Worm (Caenorhabditis elegans) whole organism, L1 larva: ENCODE data around the gene chil-3.

ENCODE experiments used
- C04F5.9 ChIP-seq: sonication (generic microtip); optimal IDR thresholded peaks from 2 replicates; lab custom pipeline; 2016; ENCODE audit warnings: missing genetic modification characterization, missing compliant biosample characterization
- C16A3.4 ChIP-seq: fragments of 150-350 bp; optimal IDR thresholded peaks from 2 replicates; lab custom pipeline; 2014; ENCODE audit warnings: missing biosample characterization, missing genetic modification characterization
- C34B4.2 ChIP-seq: sonication (generic microtip); optimal IDR thresholded peaks from 2 replicates; lab custom pipeline; 2017; ENCODE audit warnings: mild to moderate bottlenecking, missing genetic modification characterization, missing compliant biosample characterization
- Y116A8C.19 ChIP-seq: sonication (generic microtip); optimal IDR thresholded peaks from 2 replicates; lab custom pipeline; 2016; ENCODE audit warnings: missing compliant biosample characterization, missing genetic modification characterization, borderline replicate concordance
- ama-1 ChIP-seq: fragments of 150-350 bp; optimal IDR thresholded peaks from 2 replicates; lab custom pipeline; 2014
- ceh-63 ChIP-seq: fragments of 200-800 bp; sonication (Bioruptor generic); optimal IDR thresholded peaks from 2 replicates; lab custom pipeline; 2018; ENCODE audit warnings: mild to moderate bottlenecking, missing genetic modification characterization, missing compliant biosample characterization
- ceh-8 ChIP-seq: fragments of 200-800 bp; sonication (Bioruptor generic); optimal IDR thresholded peaks from 2 replicates; lab custom pipeline; 2018; ENCODE audit warnings: mild to moderate bottlenecking, missing genetic modification characterization, moderate library complexity, missing compliant biosample characterization
- ceh-82 ChIP-seq, 3 experiments: fragments of 150-350 bp in 1 of 3; sonication (generic microtip) in 2 of 3; optimal IDR thresholded peaks; 2 replicates each; lab custom pipeline; 2014 to 2017; ENCODE audit warnings: missing biosample characterization in 3 of 3, missing genetic modification characterization in 3 of 3
- ces-1 ChIP-seq: fragments of 150-350 bp; optimal IDR thresholded peaks from 2 replicates; lab custom pipeline; 2014; ENCODE audit warnings: missing biosample characterization, missing genetic modification reagents, missing genetic modification characterization
- dpl-1 ChIP-seq, 3 experiments: fragments of 150-350 bp in 2 of 3; sonication (generic microtip) in 1 of 3; optimal IDR thresholded peaks; 2 replicates each; lab custom pipeline; 2014 to 2017; ENCODE audit warnings: missing biosample characterization in 3 of 3, missing genetic modification characterization in 3 of 3, missing genetic modification reagents in 3 of 3
- dsc-1 ChIP-seq: sonication (generic microtip); optimal IDR thresholded peaks from 2 replicates; lab custom pipeline; 2016; ENCODE audit warnings: mild to moderate bottlenecking, missing genetic modification characterization, missing compliant biosample characterization
- egl-13 ChIP-seq: sonication (generic microtip); optimal IDR thresholded peaks from 2 replicates; lab custom pipeline; 2016; ENCODE audit warnings: missing genotype, missing genetic modification reagents, missing genetic modification characterization, missing compliant biosample characterization
- elt-2 ChIP-seq: sonication (generic microtip); optimal IDR thresholded peaks from 2 replicates; lab custom pipeline; 2016; ENCODE audit warnings: missing genetic modification characterization, mild to moderate bottlenecking, inconsistent platforms, missing compliant biosample characterization, missing genetic modification reagents
- elt-3 ChIP-seq, 6 experiments: fragments of 150-350 bp in 1 of 6; sonication (generic microtip); optimal IDR thresholded peaks; 2 replicates each; lab custom pipeline; 2017 to 2018; ENCODE audit warnings: missing biosample characterization in 6 of 6, missing genetic modification characterization in 6 of 6, inconsistent platforms in 1 of 6
- ets-5 ChIP-seq: fragments of 200-800 bp; sonication (Bioruptor generic); IDR thresholded peaks from 2 replicates; pipeline ENCODE4 v1.3.6; 2022; ENCODE audit warnings: missing genetic modification characterization, missing compliant biosample characterization
- hlh-4 ChIP-seq: sonication (generic microtip); optimal IDR thresholded peaks from 2 replicates; lab custom pipeline; 2016; ENCODE audit warnings: mild to moderate bottlenecking, missing genetic modification characterization, missing compliant biosample characterization
- hpl-2 ChIP-seq: fragments of 150-350 bp; optimal IDR thresholded peaks from 2 replicates; lab custom pipeline; 2014; ENCODE audit warnings: missing biosample characterization, missing genetic modification reagents, missing genetic modification characterization
- irx-1 ChIP-seq: sonication (generic microtip); optimal IDR thresholded peaks from 2 replicates; lab custom pipeline; 2016; ENCODE audit warnings: missing genetic modification characterization, missing compliant biosample characterization
- isw-1 ChIP-seq: fragments of 200-800 bp; sonication (Bioruptor generic); IDR thresholded peaks from 2 replicates; pipeline ENCODE4 v1.3.6; 2022; ENCODE audit warnings: missing genetic modification characterization, missing compliant biosample characterization
- jun-1 ChIP-seq: fragments of 150-350 bp; optimal IDR thresholded peaks from 2 replicates; lab custom pipeline; 2014; ENCODE audit warnings: missing biosample characterization, missing genetic modification reagents, missing genetic modification characterization
- lin-13 ChIP-seq: fragments of 150-350 bp; optimal IDR thresholded peaks from 2 replicates; lab custom pipeline; 2014; ENCODE audit warnings: missing biosample characterization, missing genetic modification reagents, missing genetic modification characterization
- lin-14 ChIP-seq: fragments of 200-800 bp; sonication (Bioruptor generic); optimal IDR thresholded peaks from 2 replicates; lab custom pipeline; 2018; ENCODE audit warnings: mild to moderate bottlenecking, missing genetic modification characterization, moderate library complexity, missing compliant biosample characterization
- lin-15B ChIP-seq: fragments of 150-350 bp; sonication (generic microtip); optimal IDR thresholded peaks from 3 replicates; lab custom pipeline; 2014; ENCODE audit warnings: missing biosample characterization, missing genetic modification characterization
- lin-39 ChIP-seq: fragments of 150-350 bp; optimal IDR thresholded peaks from 2 replicates; lab custom pipeline; 2014; ENCODE audit warnings: missing biosample characterization, missing genetic modification reagents, missing genetic modification characterization
- lir-3 ChIP-seq: sonication (generic microtip); optimal IDR thresholded peaks from 2 replicates; lab custom pipeline; 2016; ENCODE audit warnings: mild to moderate bottlenecking, missing genetic modification characterization, moderate library complexity, missing compliant biosample characterization; ENCODE audit not compliant: poor library complexity
- mab-9 ChIP-seq: fragments of 200-800 bp; sonication (Bioruptor generic); IDR thresholded peaks from 2 replicates; pipeline ENCODE4 v1.3.6; 2022; ENCODE audit warnings: missing genetic modification reagents, missing genetic modification characterization, missing compliant biosample characterization
- mdl-1 ChIP-seq, 2 experiments: fragments of 150-350 bp; optimal IDR thresholded peaks; 2 replicates each; lab custom pipeline; 2014 to 2017; ENCODE audit warnings: missing biosample characterization in 2 of 2, missing genetic modification characterization in 2 of 2, inconsistent platforms in 1 of 2
- mef-2 ChIP-seq: fragments of 150-350 bp; optimal IDR thresholded peaks from 2 replicates; lab custom pipeline; 2014; ENCODE audit warnings: missing biosample characterization, missing genetic modification characterization
- nhr-28 ChIP-seq: fragments of 150-350 bp; optimal IDR thresholded peaks from 2 replicates; lab custom pipeline; 2014; ENCODE audit warnings: missing biosample characterization, missing genetic modification characterization
- nhr-47 ChIP-seq: sonication (generic microtip); optimal IDR thresholded peaks from 2 replicates; lab custom pipeline; 2016; ENCODE audit warnings: mild to moderate bottlenecking, missing genetic modification characterization, moderate library complexity, missing compliant biosample characterization
- nhr-71 ChIP-seq: sonication (generic microtip); optimal IDR thresholded peaks from 2 replicates; lab custom pipeline; 2016; ENCODE audit warnings: mild to moderate bottlenecking, missing genetic modification characterization, moderate library complexity, missing compliant biosample characterization
- nhr-77 ChIP-seq: fragments of 150-350 bp; optimal IDR thresholded peaks from 2 replicates; lab custom pipeline; 2014; ENCODE audit warnings: missing biosample characterization, missing genetic modification characterization
- nhr-84 ChIP-seq: sonication (generic microtip); optimal IDR thresholded peaks from 2 replicates; lab custom pipeline; 2017; ENCODE audit warnings: missing biosample characterization, missing genetic modification characterization
- pqm-1 ChIP-seq: sonication (generic microtip); optimal IDR thresholded peaks from 3 replicates; lab custom pipeline; 2017; ENCODE audit warnings: missing biosample characterization, missing genetic modification characterization
- snpc-4 ChIP-seq: fragments of 150-350 bp; optimal IDR thresholded peaks from 2 replicates; lab custom pipeline; 2014; ENCODE audit warnings: missing biosample characterization, missing genetic modification characterization
- tbx-2 ChIP-seq: sonication (generic microtip); optimal IDR thresholded peaks from 2 replicates; lab custom pipeline; 2016; ENCODE audit warnings: missing genetic modification characterization, missing compliant biosample characterization
- tlp-1 ChIP-seq: fragments of 150-350 bp; optimal IDR thresholded peaks from 2 replicates; lab custom pipeline; 2014; ENCODE audit warnings: missing biosample characterization, missing genetic modification characterization
- unc-86 ChIP-seq: sonication (generic microtip); optimal IDR thresholded peaks from 2 replicates; lab custom pipeline; 2016; ENCODE audit warnings: missing genetic modification characterization, missing compliant biosample characterization
- xbp-1 ChIP-seq: sonication (generic microtip); optimal IDR thresholded peaks from 2 replicates; lab custom pipeline; 2016; ENCODE audit warnings: missing genetic modification characterization, missing compliant biosample characterization
- zag-1 ChIP-seq: fragments of 150-350 bp; optimal IDR thresholded peaks from 2 replicates; lab custom pipeline; 2014; ENCODE audit warnings: missing biosample characterization, missing genetic modification characterization
- ztf-11 ChIP-seq, 2 experiments: sonication (generic microtip); optimal IDR thresholded peaks; 2 replicates each; lab custom pipeline; 2016 to 2017; ENCODE audit warnings: missing genetic modification characterization in 2 of 2, missing biosample characterization in 1 of 2, missing compliant biosample characterization in 1 of 2

Gene chil-3

DNA sequence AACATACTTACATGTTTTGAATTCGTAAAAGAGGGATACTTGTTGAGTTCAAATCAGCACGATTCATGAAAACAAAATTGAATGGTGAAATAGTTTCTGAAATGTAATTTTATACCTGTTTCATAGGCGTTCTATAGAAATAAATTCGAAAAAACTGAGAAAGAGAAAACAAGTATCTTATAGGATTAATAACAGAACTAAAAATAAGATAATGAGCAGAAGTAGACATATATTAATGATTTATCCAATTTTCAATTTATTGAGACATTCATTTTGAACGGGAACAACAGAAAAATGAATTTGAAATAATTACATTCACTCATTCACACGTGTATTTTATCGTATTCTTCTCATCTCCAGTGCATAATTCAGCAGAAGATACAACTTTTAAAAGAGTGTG is 3.5 kb downstream of the chil-3 start, which contains the start of gene chil-6:
TSS of gene chil-6 (minus strand) at position 101 of the 400 bp plus-strand sequence.
- TF ChIP-seq xbp-1 (tag; lab: Kevin White, UChicago), result no peak
- no peak for TF ChIP-seq dpl-1 (GFP tag; optimal IDR thresholded peaks at IDR 0.05; lab: Kevin White, UChicago)
- no peak for TF ChIP-seq pqm-1
- no peak for TF ChIP-seq Y116A8C.19 (tag; lab: Kevin White, UChicago)
- TF ChIP-seq lin-39 (tag; lab: Kevin White, UChicago), result no peak
- TF ChIP-seq irx-1 (tag; lab: Kevin White, UChicago), result no peak
- TF ChIP-seq C34B4.2 (tag; lab: Kevin White, UChicago), result no peak
- no peak for TF ChIP-seq lir-3 (tag; lab: Kevin White, UChicago)
- TF ChIP-seq ceh-8 (GFP tag; lab: Kevin White, UChicago), result no peak
- no peak for TF ChIP-seq ets-5 (GFP tag; lab: Robert Waterston, UW)
- TF ChIP-seq elt-3 (tag; optimal IDR thresholded peaks at IDR 0.05; lab: Kevin White, UChicago), result no peak

DNA sequence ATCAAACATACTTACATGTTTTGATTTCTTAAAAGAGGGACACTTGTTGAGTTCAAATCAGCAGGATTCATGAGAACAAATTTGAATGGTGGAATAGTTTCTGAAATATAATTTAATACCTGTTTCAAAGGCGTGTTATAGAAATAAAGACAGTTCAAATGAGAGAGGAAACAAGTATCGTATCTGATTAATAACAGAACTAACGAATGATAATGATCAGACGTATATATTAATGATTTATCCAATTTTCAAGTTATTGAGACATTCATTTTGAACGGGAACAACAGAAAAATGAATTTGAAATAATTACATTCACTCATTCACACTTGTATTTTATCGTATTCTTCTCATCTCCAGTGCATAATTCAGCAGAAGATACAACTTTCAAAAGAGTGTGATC is 5.7 kb downstream of the chil-3 start, which contains the start of gene chil-4:
TSS of gene chil-4 (minus strand) at position 101 of the 400 bp plus-strand sequence.
- TF ChIP-seq mdl-1 (tag; optimal IDR thresholded peaks at IDR 0.05; lab: Kevin White, UChicago) (no peak), C16A3.4 (tag; lab: Kevin White, UChicago) (no peak), unc-86 (tag; lab: Kevin White, UChicago) (no peak), nhr-77 (no peak), elt-2 (tag; lab: Kevin White, UChicago) (no peak), dpl-1 (GFP tag; optimal IDR thresholded peaks at IDR 0.05; lab: Kevin White, UChicago) (no peak), ceh-82 (tag; optimal IDR thresholded peaks at IDR 0.05; lab: Kevin White, UChicago) (no peak), hpl-2 (no peak), ceh-63 (GFP tag; lab: Kevin White, UChicago) (no peak)

DNA sequence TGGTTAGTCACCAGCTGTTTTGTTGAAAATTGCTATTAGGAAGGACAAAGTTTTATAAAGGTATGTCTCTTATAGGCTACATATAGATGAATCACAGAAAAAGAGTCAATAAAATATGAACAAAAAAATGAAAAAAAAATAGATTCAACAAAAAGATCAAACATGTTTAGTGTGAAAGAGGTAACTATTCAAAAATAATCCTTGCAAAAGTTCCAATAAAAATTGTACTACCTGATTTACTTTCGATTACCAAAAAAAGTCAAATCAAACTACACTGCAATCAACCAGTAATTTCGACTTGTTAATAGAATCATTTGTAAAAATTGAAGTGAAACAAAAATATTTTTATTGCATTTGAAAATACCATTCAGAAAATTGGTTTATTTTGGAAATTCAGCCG is 10.3 kb downstream of the chil-3 start, which contains the start of gene ZK938.10:
TSS of gene ZK938.10 (minus strand) at position 101 of the 400 bp plus-strand sequence.
- TF ChIP-seq zag-1 (no peak), nhr-84 (tag; lab: Kevin White, UChicago) (no peak), ceh-63 (GFP tag; lab: Kevin White, UChicago) (no peak), lin-14 (GFP tag; lab: Kevin White, UChicago) (no peak), hlh-4 (tag; lab: Kevin White, UChicago) (no peak), ama-1 (lab: Kevin White, UChicago) (no peak), ces-1 (GFP tag; lab: Kevin White, UChicago) (no peak), tbx-2 (tag; lab: Kevin White, UChicago) (no peak), nhr-71 (no peak), egl-13 (tag; lab: Kevin White, UChicago) (no peak), lin-15B (tag; lab: Kevin White, UChicago) (no peak), snpc-4 (no peak), lir-3 (tag; lab: Kevin White, UChicago) (no peak), ceh-82 (tag; optimal IDR thresholded peaks at IDR 0.05; lab: Kevin White, UChicago) (no peak), unc-86 (tag; lab: Kevin White, UChicago) (no peak), nhr-28 (tag; lab: Kevin White, UChicago) (no peak), lin-13 (GFP tag; lab: Kevin White, UChicago) (no peak), isw-1 (GFP tag; lab: Robert Waterston, UW) (no peak)

DNA sequence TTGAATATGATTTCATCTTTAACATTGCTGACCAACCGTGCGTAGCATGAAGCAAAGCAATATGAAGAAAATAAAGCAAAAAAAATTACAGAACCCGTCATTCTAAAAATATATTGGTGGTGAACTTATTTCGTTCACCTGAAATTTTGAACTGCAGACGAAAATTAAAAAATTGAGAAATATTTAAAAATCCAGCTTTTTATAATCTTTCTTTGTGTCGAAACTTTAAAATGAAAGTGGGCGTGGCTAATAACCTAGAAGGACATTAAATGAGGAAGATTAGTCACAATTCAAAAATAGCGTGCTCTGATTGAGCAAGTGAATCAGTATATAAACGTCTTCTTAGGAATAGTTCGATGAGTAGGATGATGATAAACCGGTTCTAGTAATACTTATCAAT is 11.8 kb downstream of the chil-3 start, which contains the start of gene old-2:
TSS of gene old-2 (minus strand) at position 101 of the 400 bp plus-strand sequence.
- no peak for TF ChIP-seq ets-5 (GFP tag; lab: Robert Waterston, UW)
- TF ChIP-seq tbx-2 (tag; lab: Kevin White, UChicago), result no peak
- no peak for TF ChIP-seq jun-1 (tag; lab: Kevin White, UChicago)
- no peak for TF ChIP-seq nhr-28 (tag; lab: Kevin White, UChicago)
- TF ChIP-seq pqm-1, result no peak
- TF ChIP-seq ceh-8 (GFP tag; lab: Kevin White, UChicago), result no peak
- TF ChIP-seq mab-9, result no peak
- TF ChIP-seq ztf-11 (tag; optimal IDR thresholded peaks at IDR 0.05; lab: Kevin White, UChicago), result no peak
- TF ChIP-seq dsc-1 (tag; lab: Kevin White, UChicago), result no peak
- TF ChIP-seq nhr-47 (tag; lab: Kevin White, UChicago), result no peak
- TF ChIP-seq unc-86 (tag; lab: Kevin White, UChicago), result no peak
- no peak for TF ChIP-seq lin-39 (tag; lab: Kevin White, UChicago)
- TF ChIP-seq mef-2, result no peak
- TF ChIP-seq C04F5.9 (tag; lab: Kevin White, UChicago), result no peak
- no peak for TF ChIP-seq tlp-1 (tag; lab: Kevin White, UChicago)
